Fruit fly (Drosophila melanogaster): Measurements from ENCODE around the gene Naa40.

Gene Naa40

DNA sequence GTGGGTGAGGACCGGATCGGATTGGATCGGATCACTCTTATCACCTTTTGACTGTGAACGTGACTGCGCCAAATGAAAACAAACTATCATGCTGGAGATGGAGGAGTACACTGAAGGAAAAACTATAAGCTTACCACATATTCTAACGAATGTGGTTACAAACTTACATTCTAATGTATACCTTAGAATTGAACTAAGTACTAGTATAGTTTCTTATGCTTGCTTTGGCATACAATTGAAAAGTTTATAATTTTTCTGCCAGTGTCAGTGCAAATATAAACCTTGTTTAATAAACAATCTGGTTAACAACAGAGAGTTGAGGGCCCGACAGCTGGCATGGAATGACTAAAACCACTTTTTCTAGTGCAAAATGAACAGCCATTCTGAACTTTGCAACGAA, 7.2 kb downstream of the Naa40 start (continued):
- TF ChIP-seq CG15269 (tag; optimal IDR thresholded peaks at IDR 0.05), result peak; percentile 22
- no peak for TF ChIP-seq CG43689 (GFP tag; IDR thresholded peaks at IDR 0.05)
- TF ChIP-seq peb (GFP tag; IDR thresholded peaks at IDR 0.05), result no peak
- no peak for TF ChIP-seq gfzf (GFP tag; optimal IDR thresholded peaks at IDR 0.05)
- TF ChIP-seq CG11398 (GFP tag; optimal IDR thresholded peaks at IDR 0.05), result no peak
- TF ChIP-seq vvl (GFP tag; IDR thresholded peaks at IDR 0.05), result peak; percentile 51
- 0 out of 3 replicates have a peak, but pooled peaks have one; percentile 25 for TF ChIP-seq gce (GFP tag; IDR thresholded peaks at IDR 0.05)
- no peak for TF ChIP-seq Usf (GFP tag; optimal IDR thresholded peaks at IDR 0.05)
- no peak for TF ChIP-seq MBD-R2 (GFP tag; IDR thresholded peaks at IDR 0.05)
- TF ChIP-seq CG17359 (tag; optimal IDR thresholded peaks at IDR 0.05), result peak; percentile 55
- TF ChIP-seq Pdp1 (GFP tag; optimal IDR thresholded peaks at IDR 0.05), result peak in 1 of 2 experiments; percentile 17
- no peak for TF ChIP-seq CG7745 (tag; optimal IDR thresholded peaks at IDR 0.05)
- TF ChIP-seq CoRest (tag; optimal IDR thresholded peaks at IDR 0.05), result peak; percentile 6
- TF ChIP-seq btn (GFP tag; optimal IDR thresholded peaks at IDR 0.05), result no peak
- peak; percentile 22 for TF ChIP-seq tap (tag; optimal IDR thresholded peaks at IDR 0.05)
- TF ChIP-seq Myb (GFP tag; optimal IDR thresholded peaks at IDR 0.05), result no peak
- no peak for TF ChIP-seq ab (GFP tag; optimal IDR thresholded peaks at IDR 0.05)
- peak; percentile 30; the same call in 1 of the 2 replicates for TF ChIP-seq Xrp1 (GFP tag; IDR thresholded peaks at IDR 0.05)
- TF ChIP-seq gem (tag; optimal IDR thresholded peaks at IDR 0.05), result peak; percentile 72
- no peak for TF ChIP-seq CG11456 (GFP tag; IDR thresholded peaks at IDR 0.05)
- TF ChIP-seq CG17328 (GFP tag; IDR thresholded peaks at IDR 0.05), result no peak
- no peak for TF ChIP-seq CG18011 (GFP tag; optimal IDR thresholded peaks at IDR 0.05)
- no peak for TF ChIP-seq unc-4 (GFP tag; IDR thresholded peaks at IDR 0.05; ENCODE audit: partially characterized antibody)
- peak; percentile 34 for TF ChIP-seq grau (tag; optimal IDR thresholded peaks at IDR 0.05)
- TF ChIP-seq jigr1 (GFP tag; IDR thresholded peaks at IDR 0.05), result no peak
- TF ChIP-seq ewg (GFP tag; optimal IDR thresholded peaks at IDR 0.05), result no peak
- no peak for TF ChIP-seq pan (optimal IDR thresholded peaks at IDR 0.05)
- TF ChIP-seq pan (GFP tag; optimal IDR thresholded peaks at IDR 0.05 in 1 of 2, IDR thresholded peaks at IDR 0.05 in 1 of 2), result peak in 1 of 2 experiments; percentile 25
- TF ChIP-seq CG5180 (GFP tag; optimal IDR thresholded peaks at IDR 0.05), result no peak
- TF ChIP-seq BtbVII (GFP tag; optimal IDR thresholded peaks at IDR 0.05), result no peak
- TF ChIP-seq Doc2 (GFP tag; IDR thresholded peaks at IDR 0.05), result no peak
- no peak for TF ChIP-seq gro (GFP tag; optimal IDR thresholded peaks at IDR 0.05)
- TF ChIP-seq knrl (GFP tag; IDR thresholded peaks at IDR 0.05; ENCODE audit: partially characterized antibody), result no peak
- no peak for TF ChIP-seq Dbx (GFP tag; IDR thresholded peaks at IDR 0.05)
- no peak for TF ChIP-seq Dek (tag; optimal IDR thresholded peaks at IDR 0.05)
- peak; percentile 13 for TF ChIP-seq CG2678 (tag; optimal IDR thresholded peaks at IDR 0.05)
- TF ChIP-seq gsb-n (tag; optimal IDR thresholded peaks at IDR 0.05), result peak; percentile 16
- no peak for TF ChIP-seq CG6765 (GFP tag; optimal IDR thresholded peaks at IDR 0.05)
- TF ChIP-seq sug (tag; optimal IDR thresholded peaks at IDR 0.05), result no peak
- TF ChIP-seq Mrtf (GFP tag; IDR thresholded peaks at IDR 0.05), result no peak
- TF ChIP-seq Hmx (GFP tag; optimal IDR thresholded peaks at IDR 0.05), result no peak
- peak; percentile 24; the same call in 1 of the 3 replicates for TF ChIP-seq so (GFP tag; IDR thresholded peaks at IDR 0.05)
- TF ChIP-seq croc (GFP tag; conservative IDR thresholded peaks at IDR 0.05), result peak; percentile 21; the same call in 1 of the 3 replicates
- peak; percentile 23; the same call in 1 of the 2 replicates for TF ChIP-seq ara (GFP tag; IDR thresholded peaks at IDR 0.05)
- no peak for TF ChIP-seq crol (GFP tag; IDR thresholded peaks at IDR 0.05)
- no peak for TF ChIP-seq Stat92E (GFP tag; optimal IDR thresholded peaks at IDR 0.05)
- TF ChIP-seq pfk (GFP tag; optimal IDR thresholded peaks at IDR 0.05), result no peak
- TF ChIP-seq onecut (GFP tag; IDR thresholded peaks at IDR 0.05), result peak; percentile 9; the same call in 1 of the 2 replicates
- TF ChIP-seq vnd (GFP tag; IDR thresholded peaks at IDR 0.05; ENCODE audit: partially characterized antibody), result no peak
- no peak for TF ChIP-seq usp (GFP tag; optimal IDR thresholded peaks at IDR 0.05)
- TF ChIP-seq CG9727 (GFP tag; optimal IDR thresholded peaks at IDR 0.05), result no peak
